Fruit fly (Drosophila melanogaster): Measurements from ENCODE around the gene thw.

DNA sequence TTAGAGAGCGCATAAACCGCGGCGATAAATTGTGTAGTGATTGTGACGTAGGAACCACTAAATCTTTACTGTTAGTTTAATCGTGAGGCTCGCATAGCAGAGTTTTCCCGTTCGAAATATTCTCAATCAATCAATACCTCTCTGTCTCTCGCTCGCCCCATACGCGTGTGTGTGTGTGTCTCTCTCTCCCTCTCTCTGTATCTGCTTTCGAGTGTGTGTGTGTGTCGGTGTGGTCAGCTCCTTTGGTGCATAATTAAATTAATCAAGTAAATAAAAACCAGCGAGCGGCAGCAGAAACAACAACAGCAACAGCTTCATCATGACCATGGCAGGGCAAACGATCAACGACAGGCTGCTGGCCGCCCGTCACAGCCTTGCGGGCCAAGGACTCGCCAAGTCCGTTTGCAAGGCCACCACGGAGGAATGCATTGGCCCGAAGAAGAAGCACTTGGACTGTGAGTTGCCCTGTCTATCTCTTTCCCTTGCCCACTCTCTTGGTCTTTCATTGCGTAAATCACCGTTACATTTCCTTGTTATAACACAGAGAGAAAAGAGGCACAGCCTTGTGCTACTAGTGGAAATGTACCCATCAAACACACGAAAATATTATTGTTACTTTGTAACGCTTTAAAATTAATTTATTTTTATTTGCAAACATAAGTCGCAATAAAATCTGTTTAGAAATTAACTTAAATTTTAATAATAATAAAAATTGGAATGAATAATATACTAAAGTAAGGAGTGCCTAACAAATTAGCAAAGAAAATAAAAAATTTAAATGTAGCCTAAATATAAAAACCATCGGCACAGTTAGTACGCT is 36.9 kb upstream of the thw start:
- TF ChIP-seq CG1620 (GFP tag; optimal IDR thresholded peaks at IDR 0.05) (no peak), CG7101 (tag; optimal IDR thresholded peaks at IDR 0.05) (no peak), CG11617 (GFP tag; optimal IDR thresholded peaks at IDR 0.05) (no peak), toe (GFP tag; optimal IDR thresholded peaks at IDR 0.05) (no peak), CG14711 (tag; optimal IDR thresholded peaks at IDR 0.05) (no peak)

Measured in whole organism, adult.